Worm (Caenorhabditis elegans) whole organism, early embryonic: ENCODE data around the gene R08D7.4.

Experiments used
- B0310.2 ChIP-seq: sonication (generic microtip); optimal IDR thresholded peaks from 2 replicates; lab custom pipeline; 2016; ENCODE audit warnings: mild to moderate bottlenecking, missing genetic modification characterization, missing compliant biosample characterization
- F13C5.2 ChIP-seq: sonication (generic microtip); optimal IDR thresholded peaks from 2 replicates; lab custom pipeline; 2017; ENCODE audit warnings: mild to moderate bottlenecking, missing genetic modification characterization, inconsistent platforms, missing compliant biosample characterization
- aly-1 ChIP-seq: sonication (generic microtip); optimal IDR thresholded peaks from 2 replicates; lab custom pipeline; 2016; ENCODE audit warnings: missing genetic modification characterization, missing compliant biosample characterization
- ama-1 ChIP-seq: fragments of 150-350 bp; optimal IDR thresholded peaks from 2 replicates; lab custom pipeline; 2014
- ceh-13 ChIP-seq: fragments of 200-800 bp; sonication (Bioruptor generic); optimal IDR thresholded peaks from 2 replicates; lab custom pipeline; 2018; ENCODE audit warnings: mild to moderate bottlenecking, missing genetic modification characterization, missing compliant biosample characterization
- ceh-36 ChIP-seq: sonication (generic microtip); optimal IDR thresholded peaks from 2 replicates; lab custom pipeline; 2016; ENCODE audit warnings: missing genetic modification characterization, inconsistent platforms, missing compliant biosample characterization
- ets-7 ChIP-seq: sonication (generic microtip); optimal IDR thresholded peaks from 2 replicates; lab custom pipeline; 2016; ENCODE audit warnings: missing genotype, missing genetic modification characterization, missing compliant biosample characterization
- flt-1 ChIP-seq: fragments of 200-800 bp; sonication (Bioruptor generic); IDR thresholded peaks from 2 replicates; pipeline ENCODE4 v1.3.6; 2022; ENCODE audit warnings: missing genetic modification characterization, missing compliant biosample characterization
- hmbx-1 ChIP-seq: sonication (generic microtip); optimal IDR thresholded peaks from 2 replicates; lab custom pipeline; 2016; ENCODE audit warnings: mild to moderate bottlenecking, missing genetic modification characterization, missing compliant biosample characterization
- hmg-4 ChIP-seq: fragments of 200-800 bp; sonication (Bioruptor generic); optimal IDR thresholded peaks from 2 replicates; lab custom pipeline; 2018; ENCODE audit warnings: mild to moderate bottlenecking, missing genetic modification characterization, missing compliant biosample characterization
- hnd-1 ChIP-seq: sonication (generic microtip); optimal IDR thresholded peaks from 2 replicates; lab custom pipeline; 2016; ENCODE audit warnings: missing genetic modification characterization, missing compliant biosample characterization
- pes-1 ChIP-seq: fragments of 200-800 bp; sonication (Bioruptor generic); IDR thresholded peaks from 2 replicates; pipeline ENCODE4 v1.3.6; 2022; ENCODE audit warnings: missing genetic modification reagents, missing genetic modification characterization, missing compliant biosample characterization
- scrt-1 ChIP-seq: fragments of 200-800 bp; sonication (Bioruptor generic); IDR thresholded peaks from 2 replicates; pipeline ENCODE4 v1.3.6; 2022; ENCODE audit warnings: missing genetic modification characterization, missing compliant biosample characterization
- sea-1 ChIP-seq: fragments of 200-800 bp; sonication (Bioruptor generic); conservative IDR thresholded peaks from 2 replicates; pipeline ENCODE4 v1.3.6; 2022; ENCODE audit warnings: missing genetic modification characterization, missing compliant biosample characterization
- tbx-11 ChIP-seq: fragments of 200-800 bp; sonication (Bioruptor generic); IDR thresholded peaks from 2 replicates; pipeline ENCODE4 v1.3.6; 2022; ENCODE audit warnings: missing genetic modification characterization, missing compliant biosample characterization
- tbx-37 ChIP-seq: fragments of 200-800 bp; sonication (Bioruptor generic); conservative IDR thresholded peaks from 2 replicates; pipeline ENCODE4 v1.3.6; 2022; ENCODE audit warnings: missing genetic modification reagents, missing genetic modification characterization, missing compliant biosample characterization
- tra-4 ChIP-seq: sonication (generic microtip); optimal IDR thresholded peaks from 2 replicates; lab custom pipeline; 2017; ENCODE audit warnings: missing genetic modification characterization, missing compliant biosample characterization

R08D7.4 gene

ce11 chrIII:9012309-9012708 lies 40.6 kb downstream of the R08D7.4 start, which contains the start of gene F59B2.9:
F59B2.9 (minus strand) TSS chrIII:9012409.
- no peak for TF ChIP-seq tbx-37 (GFP tag; lab: Robert Waterston, UW)

- TF ChIP-seq scrt-1 (GFP tag; lab: Robert Waterston, UW) (no peak), hmg-4 (GFP tag; lab: Kevin White, UChicago) (no peak), B0310.2 (tag; lab: Kevin White, UChicago) (no peak), sea-1 (no peak), hmbx-1 (tag; lab: Kevin White, UChicago) (no peak), tbx-11 (no peak), aly-1 (tag; lab: Kevin White, UChicago) (no peak)
These were observed 45.5 kb downstream of the R08D7.4 start, which contains the start of gene F59B2.12 for ce11 chrIII:9017181-9017651. F59B2.12 (plus strand) TSS chrIII:9017601.

ce11 chrIII:9022535-9022934 lies 50.8 kb downstream of the R08D7.4 start, which contains the start of gene F59B2.14:
F59B2.14 (minus strand) TSS chrIII:9022635.
- TF ChIP-seq ceh-36 (tag; lab: Kevin White, UChicago): no peak
- TF ChIP-seq sea-1: no peak
- TF ChIP-seq tbx-11: no peak
- TF ChIP-seq ets-7 (tag; lab: Kevin White, UChicago): no peak
- TF ChIP-seq scrt-1 (GFP tag; lab: Robert Waterston, UW): no peak
- TF ChIP-seq hmg-4 (GFP tag; lab: Kevin White, UChicago): no peak
- no peak for TF ChIP-seq aly-1 (tag; lab: Kevin White, UChicago)
- TF ChIP-seq B0310.2 (tag; lab: Kevin White, UChicago): no peak
- TF ChIP-seq pes-1 (GFP tag; lab: Robert Waterston, UW): no peak
- no peak for TF ChIP-seq ceh-13 (GFP tag; lab: Kevin White, UChicago)
- no peak for TF ChIP-seq hmbx-1 (tag; lab: Kevin White, UChicago)
- no peak for TF ChIP-seq ama-1 (lab: Kevin White, UChicago)
- TF ChIP-seq hnd-1 (tag; lab: Kevin White, UChicago): no peak
- TF ChIP-seq tra-4 (tag; lab: Kevin White, UChicago): no peak
- no peak for TF ChIP-seq F13C5.2 (tag; lab: Kevin White, UChicago)
- no peak for TF ChIP-seq flt-1 (GFP tag; lab: Robert Waterston, UW)
- no peak for TF ChIP-seq tbx-37 (GFP tag; lab: Robert Waterston, UW)
